Worm (Caenorhabditis elegans): ENCODE results near the gene M117.4.

The M117.4 gene

DNA sequence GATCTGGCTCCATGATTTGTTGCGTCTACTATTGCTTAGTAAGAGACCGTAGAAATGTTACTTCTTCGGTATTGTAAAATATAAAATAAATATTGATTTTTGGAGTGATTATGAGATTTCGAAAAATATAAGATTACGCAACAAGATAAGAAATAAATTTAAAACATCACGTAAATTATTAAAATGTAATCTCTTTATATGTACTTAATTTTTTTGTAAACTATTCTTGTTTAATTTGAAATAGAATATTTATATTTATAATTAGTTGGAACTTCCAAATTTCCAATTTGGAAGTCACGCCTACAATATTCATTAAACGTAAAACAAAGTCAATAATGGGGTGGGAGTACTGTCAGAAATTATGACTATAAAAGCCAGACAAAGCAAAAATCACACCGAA lies at the start of gene M117.4:
Gene M117.4 (minus strand): TSS at position 101 of the 400 bp plus-strand sequence.
- TF ChIP-seq ceh-32 (tag; optimal IDR thresholded peaks at IDR 0.05; ENCODE audit: poor library complexity) (no peak), lin-1 (GFP tag; IDR thresholded peaks at IDR 0.05) (no peak), arid-1 (GFP tag; conservative IDR thresholded peaks at IDR 0.05) (no peak), R02D3.7 (tag; optimal IDR thresholded peaks at IDR 0.05) (no peak), gei-8 (GFP tag; optimal IDR thresholded peaks at IDR 0.05) (no peak), tag-97 (GFP tag; IDR thresholded peaks at IDR 0.05) (no peak), dpl-1 (GFP tag; optimal IDR thresholded peaks at IDR 0.05) (no peak), Y48G9A.11 (GFP tag; IDR thresholded peaks at IDR 0.05) (no peak)

DNA sequence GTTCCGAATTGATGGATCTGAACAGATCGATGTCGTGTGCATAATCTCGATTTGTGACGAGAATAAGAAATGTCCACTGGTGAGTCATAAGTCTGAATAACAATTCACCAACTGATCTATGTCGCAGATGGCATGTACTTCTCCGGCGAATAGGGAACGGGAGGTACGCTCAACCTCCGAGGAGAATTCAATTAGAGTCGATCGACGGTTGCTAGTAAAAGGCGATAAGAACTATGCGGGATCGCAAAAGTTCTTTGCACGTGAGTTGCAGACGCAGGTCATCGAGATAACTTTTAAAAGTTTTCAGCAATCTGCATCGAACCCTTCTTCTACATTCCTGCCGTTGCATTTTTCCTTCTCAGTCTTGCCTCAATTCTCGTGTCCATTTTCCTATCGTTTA lies 49.2 kb upstream of the M117.4 start:
- TF ChIP-seq F44E2.7 (GFP tag; IDR thresholded peaks at IDR 0.05) (no peak), lin-38 (GFP tag; IDR thresholded peaks at IDR 0.05) (no peak), ceh-20 (GFP tag; IDR thresholded peaks at IDR 0.05) (no peak)

- TF ChIP-seq nhr-10 (tag; optimal IDR thresholded peaks at IDR 0.05) (no peak), unc-62 (GFP tag; optimal IDR thresholded peaks at IDR 0.05 in 1 of 2) (peak in 1 of 2 experiments; percentile 88), unc-62 (tag; optimal IDR thresholded peaks at IDR 0.05) (no peak)
Measured at ce11 chrIV:11878249-11878648, 44.9 kb upstream of the M117.4 start, which contains the start of gene cutl-27. Gene cutl-27 (plus strand): TSS chrIV:11878549.

DNA sequence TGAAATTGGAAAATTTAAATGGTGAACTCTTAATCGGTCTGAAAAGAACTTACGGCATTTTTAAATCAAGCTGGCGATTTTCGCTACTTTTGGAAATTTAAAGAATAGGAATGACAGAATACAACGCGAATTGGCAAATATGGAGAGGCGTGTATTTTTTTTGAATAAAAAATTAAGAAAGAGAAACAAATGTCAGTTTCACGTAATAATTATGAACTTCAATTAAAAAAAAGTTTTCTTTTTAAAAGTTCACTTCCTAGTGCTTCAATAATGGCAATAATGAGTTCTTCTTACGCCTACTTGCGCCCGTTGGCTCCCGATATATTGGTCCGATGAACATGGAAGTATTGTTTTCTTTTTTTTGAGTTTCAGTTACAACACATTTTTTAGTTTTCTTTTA lies 44.3 kb upstream of the M117.4 start, which contains the start of gene pph-2:
Gene pph-2 (minus strand): TSS at position 101 of the 400 bp plus-strand sequence.
- no peak for TF ChIP-seq Y105C5A.15 (GFP tag; IDR thresholded peaks at IDR 0.05)
- TF ChIP-seq nhr-111 (GFP tag; optimal IDR thresholded peaks at IDR 0.05), result no peak

ce11 chrIV:11871898-11872297 lies 38.5 kb upstream of the M117.4 start:
- no peak for TF ChIP-seq ceh-82 (tag; optimal IDR thresholded peaks at IDR 0.05)
- TF ChIP-seq unc-62 (GFP tag; optimal IDR thresholded peaks at IDR 0.05 in 1 of 2), result peak in 1 of 2 experiments; percentile 39
- no peak for TF ChIP-seq unc-62 (tag; optimal IDR thresholded peaks at IDR 0.05)
- no peak for TF ChIP-seq F10B5.3 (tag; optimal IDR thresholded peaks at IDR 0.05)
- no peak for TF ChIP-seq madf-9 (GFP tag; conservative IDR thresholded peaks at IDR 0.05)
- TF ChIP-seq spr-1 (tag; optimal IDR thresholded peaks at IDR 0.05), result no peak

DNA sequence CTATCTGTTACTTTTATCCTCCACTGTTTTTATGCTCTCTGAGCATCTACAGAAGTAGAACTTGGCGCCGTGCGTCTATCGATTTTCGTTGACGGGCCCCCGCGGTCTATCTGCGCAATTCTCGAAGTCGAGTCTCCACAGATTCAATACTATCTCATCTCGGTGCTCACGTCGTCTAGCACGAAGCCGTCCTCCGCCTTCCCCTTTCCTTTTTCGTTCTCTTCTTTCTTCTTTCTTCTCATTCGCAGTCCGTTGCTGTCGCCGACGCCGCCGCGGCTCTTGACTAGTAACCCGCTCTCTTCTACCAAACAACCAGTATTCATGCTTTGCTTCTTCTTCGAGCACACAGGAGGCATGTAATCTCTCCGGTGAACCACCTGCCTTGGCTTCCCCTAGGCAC lies 37.7 kb upstream of the M117.4 start:
- TF ChIP-seq lir-3 (tag; optimal IDR thresholded peaks at IDR 0.05) (no peak), Y5F2A.4 (GFP tag; optimal IDR thresholded peaks at IDR 0.05) (no peak), egl-43 (GFP tag; IDR thresholded peaks at IDR 0.05) (no peak), daf-19 (GFP tag; conservative IDR thresholded peaks at IDR 0.05) (no peak), nhr-6 (tag; optimal IDR thresholded peaks at IDR 0.05) (no peak), fos-1 (tag; optimal IDR thresholded peaks at IDR 0.05) (no peak), ceh-20 (GFP tag; IDR thresholded peaks at IDR 0.05) (0 out of 2 replicates have a peak, but pooled peaks have one; percentile 26), dmd-6 (GFP tag; IDR thresholded peaks at IDR 0.05) (no peak), dve-1 (tag; optimal IDR thresholded peaks at IDR 0.05; ENCODE audit: insufficient read depth) (no peak), lsy-2 (tag; optimal IDR thresholded peaks at IDR 0.05) (peak in 1 of 2 experiments; percentile 30), nhr-11 (tag; optimal IDR thresholded peaks at IDR 0.05) (peak; percentile 33), hmg-1.1 (GFP tag; IDR thresholded peaks at IDR 0.05) (peak; percentile 53), fkh-10 (GFP tag; optimal IDR thresholded peaks at IDR 0.05) (no peak), mdl-1 (tag; optimal IDR thresholded peaks at IDR 0.05) (peak in 1 of 2 experiments; percentile 14), lin-13 (GFP tag; optimal IDR thresholded peaks at IDR 0.05) (no peak), mep-1 (tag; optimal IDR thresholded peaks at IDR 0.05) (peak; percentile 35), hlh-30 (tag; optimal IDR thresholded peaks at IDR 0.05; ENCODE audit: insufficient read depth) (peak; percentile 15), daf-12 (tag; optimal IDR thresholded peaks at IDR 0.05) (no peak), snpc-4 (tag; optimal IDR thresholded peaks at IDR 0.05) (no peak), zfp-2 (tag; optimal IDR thresholded peaks at IDR 0.05) (no peak), mes-2 (tag; optimal IDR thresholded peaks at IDR 0.05; ENCODE audit: poor library complexity, severe bottlenecking) (peak; percentile 18), ceh-28 (tag; optimal IDR thresholded peaks at IDR 0.05) (peak; percentile 9), aha-1 (tag) (peak; percentile 53), F37D6.2 (tag; optimal IDR thresholded peaks at IDR 0.05) (peak; percentile 5), ZK546.5 (tag; optimal IDR thresholded peaks at IDR 0.05) (no peak)
